Worm (Caenorhabditis elegans) whole organism, mixed stage, embryonic: Measurements from ENCODE around the gene mccc-2.

Experiments
- M03D4.4 ChIP-seq: sonication (generic microtip); optimal IDR thresholded peaks from 2 replicates; lab custom pipeline; 2017; ENCODE audit warnings: mild to moderate bottlenecking, missing genetic modification characterization, missing compliant biosample characterization
- bed-3 ChIP-seq: fragments of 200-800 bp; sonication (Bioruptor generic); optimal IDR thresholded peaks from 3 replicates; lab custom pipeline; 2018; ENCODE audit warnings: mild to moderate bottlenecking, missing genetic modification characterization, moderate library complexity, missing compliant biosample characterization
- blmp-1 ChIP-seq: fragments of 150-350 bp; optimal IDR thresholded peaks from 2 replicates; lab custom pipeline; 2014; ENCODE audit warnings: missing biosample characterization, missing genetic modification characterization
- ceh-39 ChIP-seq: fragments of 150-350 bp; optimal IDR thresholded peaks from 2 replicates; lab custom pipeline; 2014; ENCODE audit warnings: missing biosample characterization, missing genetic modification characterization
- ceh-43 ChIP-seq: fragments of 200-800 bp; sonication (Bioruptor generic); optimal IDR thresholded peaks from 2 replicates; lab custom pipeline; 2018; ENCODE audit warnings: mild to moderate bottlenecking, missing genetic modification characterization, moderate library complexity, missing compliant biosample characterization
- ceh-83 ChIP-seq: fragments of 200-800 bp; sonication (Bioruptor generic); optimal IDR thresholded peaks from 2 replicates; lab custom pipeline; 2018; ENCODE audit warnings: mild to moderate bottlenecking, missing genetic modification characterization, missing compliant biosample characterization
- ces-1 ChIP-seq: fragments of 150-350 bp; optimal IDR thresholded peaks from 2 replicates; lab custom pipeline; 2014; ENCODE audit warnings: missing biosample characterization, missing genetic modification reagents, missing genetic modification characterization
- cnd-1 ChIP-seq: fragments of 200-800 bp; sonication (Bioruptor generic); optimal IDR thresholded peaks from 2 replicates; lab custom pipeline; 2018; ENCODE audit warnings: mild to moderate bottlenecking, missing genetic modification characterization, missing compliant biosample characterization
- drap-1 ChIP-seq: fragments of 200-800 bp; sonication (Bioruptor generic); optimal IDR thresholded peaks from 3 replicates; lab custom pipeline; 2018; ENCODE audit warnings: mild to moderate bottlenecking, missing genetic modification characterization, missing compliant biosample characterization
- elt-3 ChIP-seq: fragments of 150-350 bp; optimal IDR thresholded peaks from 2 replicates; lab custom pipeline; 2014; ENCODE audit warnings: missing biosample characterization, missing genetic modification characterization
- flh-1 ChIP-seq: fragments of 200-800 bp; sonication (Bioruptor generic); optimal IDR thresholded peaks from 2 replicates; lab custom pipeline; 2018; ENCODE audit warnings: mild to moderate bottlenecking, missing genetic modification characterization, moderate library complexity, missing compliant biosample characterization
- ham-2 ChIP-seq: fragments of 200-800 bp; sonication (Bioruptor generic); optimal IDR thresholded peaks from 2 replicates; lab custom pipeline; 2018; ENCODE audit warnings: mild to moderate bottlenecking, missing genetic modification characterization, missing compliant biosample characterization
- hlh-1 ChIP-seq: fragments of 150-350 bp; optimal IDR thresholded peaks from 2 replicates; lab custom pipeline; 2014; ENCODE audit warnings: missing biosample characterization, missing genetic modification reagents, missing genetic modification characterization
- lin-13 ChIP-seq: fragments of 150-350 bp; optimal IDR thresholded peaks from 2 replicates; lab custom pipeline; 2014; ENCODE audit warnings: missing biosample characterization, missing genetic modification characterization
- lin-32 ChIP-seq: fragments of 200-800 bp; sonication (Bioruptor generic); optimal IDR thresholded peaks from 2 replicates; lab custom pipeline; 2018; ENCODE audit warnings: mild to moderate bottlenecking, missing genetic modification characterization, missing compliant biosample characterization
- lsy-2 ChIP-seq: fragments of 150-350 bp; optimal IDR thresholded peaks from 2 replicates; lab custom pipeline; 2014; ENCODE audit warnings: missing biosample characterization, missing genetic modification characterization
- mab-5 ChIP-seq: fragments of 150-350 bp; optimal IDR thresholded peaks from 2 replicates; lab custom pipeline; 2014; ENCODE audit warnings: missing biosample characterization, missing genetic modification characterization
- mep-1 ChIP-seq: fragments of 150-350 bp; optimal IDR thresholded peaks from 2 replicates; lab custom pipeline; 2017; ENCODE audit warnings: missing biosample characterization, missing genetic modification reagents, missing genetic modification characterization, inconsistent platforms
- mls-2 ChIP-seq: sonication (generic microtip); optimal IDR thresholded peaks from 2 replicates; lab custom pipeline; 2016; ENCODE audit warnings: mild to moderate bottlenecking, missing genetic modification characterization, moderate library complexity, missing compliant biosample characterization
- nhr-2 ChIP-seq: fragments of 150-350 bp; optimal IDR thresholded peaks from 2 replicates; lab custom pipeline; 2014; ENCODE audit warnings: missing biosample characterization, missing genetic modification characterization
- nhr-237 ChIP-seq: fragments of 150-350 bp; optimal IDR thresholded peaks from 2 replicates; lab custom pipeline; 2014; ENCODE audit warnings: missing biosample characterization, missing genetic modification characterization
- nhr-76 ChIP-seq: sonication (generic microtip); optimal IDR thresholded peaks from 2 replicates; lab custom pipeline; 2017; ENCODE audit warnings: missing biosample characterization, missing genetic modification characterization
- pha-4 ChIP-seq: fragments of 150-350 bp; optimal IDR thresholded peaks from 2 replicates; lab custom pipeline; 2018; ENCODE audit warnings: missing biosample characterization, missing genetic modification reagents, missing genetic modification characterization
- sem-2 ChIP-seq: fragments of 200-800 bp; sonication (Bioruptor generic); optimal IDR thresholded peaks from 2 replicates; lab custom pipeline; 2018; ENCODE audit warnings: mild to moderate bottlenecking, missing genetic modification characterization, missing compliant biosample characterization
- snpc-4 ChIP-seq: fragments of 150-350 bp; optimal IDR thresholded peaks from 2 replicates; lab custom pipeline; 2014; ENCODE audit warnings: missing biosample characterization, missing genetic modification characterization
- sptf-1 ChIP-seq: sonication (generic microtip); optimal IDR thresholded peaks from 2 replicates; lab custom pipeline; 2017; ENCODE audit warnings: mild to moderate bottlenecking, missing genetic modification characterization, moderate library complexity, missing compliant biosample characterization
- tbx-8 ChIP-seq: fragments of 200-800 bp; sonication (Bioruptor generic); optimal IDR thresholded peaks from 2 replicates; lab custom pipeline; 2018; ENCODE audit warnings: mild to moderate bottlenecking, missing genetic modification characterization, moderate library complexity, missing compliant biosample characterization
- unc-39 ChIP-seq: fragments of 150-350 bp; optimal IDR thresholded peaks from 2 replicates; lab custom pipeline; 2014; ENCODE audit warnings: missing biosample characterization, missing genetic modification characterization
- zip-8 ChIP-seq: fragments of 150-350 bp; optimal IDR thresholded peaks from 2 replicates; lab custom pipeline; 2014; ENCODE audit warnings: missing biosample characterization, missing genetic modification characterization
- ztf-11 ChIP-seq: fragments of 150-350 bp; optimal IDR thresholded peaks from 2 replicates; lab custom pipeline; 2014; ENCODE audit warnings: missing biosample characterization, missing genetic modification characterization

The mccc-2 gene

DNA sequence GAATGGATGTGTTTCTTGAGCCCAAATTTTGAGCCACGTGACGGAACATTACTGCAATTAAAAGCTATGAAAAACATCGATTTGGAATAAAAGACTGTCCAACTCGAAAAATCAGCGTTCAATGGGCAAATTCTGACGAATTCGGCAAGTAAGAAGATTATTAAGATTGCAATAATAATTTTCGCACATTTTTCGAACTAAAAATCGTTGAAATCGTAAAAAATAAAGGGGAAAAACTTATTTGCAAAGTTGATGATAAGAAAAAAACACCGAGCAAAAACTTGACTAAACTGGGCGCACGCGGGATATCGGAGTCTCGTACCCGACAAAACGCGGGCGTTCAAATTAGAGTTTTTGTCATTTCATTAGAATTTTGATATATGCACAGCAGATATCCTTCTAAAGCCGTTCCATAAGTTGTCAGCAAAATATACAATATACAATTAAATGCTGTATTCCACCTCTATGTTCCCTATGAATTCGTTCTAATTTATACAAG is at the start of gene mccc-2, which contains the start of gene mrpl-44:
Gene mccc-2 (minus strand): TSS at position 51 of the 499 bp plus-strand sequence.
Gene mrpl-44 (minus strand): TSS at position 51 of the 499 bp plus-strand sequence.
- TF ChIP-seq lin-13 (tag; lab: Kevin White, UChicago) (no peak), drap-1 (GFP tag; lab: Kevin White, UChicago) (no peak), pha-4 (tag; lab: Kevin White, UChicago) (no peak), lsy-2 (tag; lab: Kevin White, UChicago) (no peak), snpc-4 (no peak), unc-39 (tag; lab: Kevin White, UChicago) (no peak), ztf-11 (tag; lab: Kevin White, UChicago) (no peak), ceh-39 (tag; lab: Kevin White, UChicago) (no peak), blmp-1 (tag; lab: Kevin White, UChicago) (no peak), hlh-1 (no peak), M03D4.4 (tag; lab: Kevin White, UChicago) (no peak), sem-2 (GFP tag; lab: Kevin White, UChicago) (no peak), ceh-83 (GFP tag; lab: Kevin White, UChicago) (no peak), nhr-237 (tag; lab: Kevin White, UChicago) (no peak), nhr-2 (tag; lab: Kevin White, UChicago) (no peak), flh-1 (no peak), cnd-1 (tag; lab: Kevin White, UChicago) (no peak), bed-3 (GFP tag; lab: Kevin White, UChicago) (no peak), sptf-1 (tag; lab: Kevin White, UChicago) (no peak), ceh-43 (GFP tag; lab: Kevin White, UChicago) (no peak)

DNA sequence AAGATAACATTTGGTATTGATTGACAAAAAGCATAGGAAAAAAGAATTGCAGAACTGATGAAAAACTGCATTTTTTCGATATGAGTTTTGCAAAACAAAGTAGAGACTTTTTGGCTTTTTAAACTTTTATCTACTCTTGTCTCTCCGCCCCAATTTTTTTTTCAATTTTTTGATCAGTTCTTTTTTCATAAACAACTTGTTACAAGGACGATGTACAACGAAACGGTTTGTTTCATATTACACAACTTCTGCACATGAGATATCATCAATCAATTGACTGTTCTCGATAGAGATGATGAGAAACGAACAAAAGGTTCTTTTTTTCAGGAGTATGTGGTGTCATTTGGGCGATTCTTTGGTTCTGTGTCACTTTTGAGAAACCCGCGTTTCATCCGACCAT is 49.4 kb upstream of the mccc-2 start, which contains the start of gene ZK512.7:
Gene ZK512.7 (minus strand): TSS at position 101 of the 400 bp plus-strand sequence.
- TF ChIP-seq ces-1 (no peak), ceh-83 (GFP tag; lab: Kevin White, UChicago) (no peak), bed-3 (GFP tag; lab: Kevin White, UChicago) (no peak), M03D4.4 (tag; lab: Kevin White, UChicago) (no peak), mep-1 (tag; lab: Kevin White, UChicago) (no peak), zip-8 (tag; lab: Kevin White, UChicago) (no peak), mls-2 (tag; lab: Kevin White, UChicago) (no peak), mab-5 (tag; lab: Kevin White, UChicago) (no peak), blmp-1 (tag; lab: Kevin White, UChicago) (no peak), lin-32 (GFP tag; lab: Kevin White, UChicago) (no peak), nhr-76 (tag; lab: Kevin White, UChicago) (no peak), cnd-1 (tag; lab: Kevin White, UChicago) (no peak), ceh-43 (GFP tag; lab: Kevin White, UChicago) (no peak), ztf-11 (tag; lab: Kevin White, UChicago) (no peak), lin-13 (tag; lab: Kevin White, UChicago) (no peak), ham-2 (no peak)
- TF ChIP-seq, all 35 proteins: peak for 0

DNA sequence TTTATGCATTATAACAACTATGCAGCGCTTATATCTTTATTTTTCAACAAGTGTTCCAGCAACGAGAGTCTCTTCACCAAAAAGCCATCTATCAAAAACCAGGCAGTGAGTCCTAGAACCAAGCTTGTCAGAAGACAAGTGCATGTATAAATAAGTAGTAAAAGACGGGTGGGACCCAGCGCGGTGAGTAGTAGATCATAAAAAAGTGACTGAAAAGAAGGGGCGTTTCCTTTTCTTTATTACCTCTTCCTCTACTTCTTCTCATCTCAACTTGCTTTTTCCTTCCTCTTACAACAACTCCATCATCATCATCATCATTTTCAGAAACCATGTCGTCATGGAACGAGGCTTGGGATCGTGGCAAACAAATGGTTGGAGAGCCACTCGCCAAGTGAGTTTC is 47.4 kb upstream of the mccc-2 start, which contains the start of gene eat-4:
Gene eat-4 (plus strand): TSS at position 301 of the 400 bp plus-strand sequence.
- no peak for TF ChIP-seq sem-2 (GFP tag; lab: Kevin White, UChicago)
- TF ChIP-seq M03D4.4 (tag; lab: Kevin White, UChicago), result no peak
- TF ChIP-seq lin-13 (tag; lab: Kevin White, UChicago), result no peak
- no peak for TF ChIP-seq ztf-11 (tag; lab: Kevin White, UChicago)
- no peak for TF ChIP-seq tbx-8 (GFP tag; lab: Kevin White, UChicago)
- no peak for TF ChIP-seq zip-8 (tag; lab: Kevin White, UChicago)
- TF ChIP-seq ham-2, result no peak
- no peak for TF ChIP-seq pha-4 (tag; lab: Kevin White, UChicago)
- no peak for TF ChIP-seq ceh-83 (GFP tag; lab: Kevin White, UChicago)
- TF ChIP-seq hlh-1, result no peak
- no peak for TF ChIP-seq drap-1 (GFP tag; lab: Kevin White, UChicago)
- no peak for TF ChIP-seq lsy-2 (tag; lab: Kevin White, UChicago)

DNA sequence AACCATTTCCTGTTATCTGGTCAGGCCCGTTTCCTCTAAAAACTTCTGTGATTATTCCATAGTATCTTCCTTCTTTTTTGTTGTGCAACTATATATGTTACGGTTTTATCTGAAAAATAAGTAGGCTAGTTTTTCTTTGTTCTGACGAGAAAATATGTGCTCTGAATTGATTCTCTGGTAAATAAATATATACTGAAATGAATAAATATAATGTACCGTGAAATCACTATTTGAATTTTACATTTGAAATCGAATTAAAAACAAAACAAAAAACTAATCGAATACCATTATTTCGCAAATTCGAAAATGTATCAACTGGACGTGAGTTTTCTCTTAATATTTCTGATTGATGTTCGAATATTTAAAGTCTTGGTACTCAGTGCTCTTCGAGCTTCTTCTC is 41.4 kb upstream of the mccc-2 start, which contains the start of gene ZK512.10:
Gene ZK512.10 (plus strand): TSS at position 301 of the 400 bp plus-strand sequence.
- TF ChIP-seq elt-3, result no peak
- no peak for TF ChIP-seq ceh-39 (tag; lab: Kevin White, UChicago)
- no peak for TF ChIP-seq nhr-237 (tag; lab: Kevin White, UChicago)
- TF ChIP-seq unc-39 (tag; lab: Kevin White, UChicago), result no peak
